Worm (Caenorhabditis elegans): Measurements from ENCODE around the gene snpc-3.4.

DNA sequence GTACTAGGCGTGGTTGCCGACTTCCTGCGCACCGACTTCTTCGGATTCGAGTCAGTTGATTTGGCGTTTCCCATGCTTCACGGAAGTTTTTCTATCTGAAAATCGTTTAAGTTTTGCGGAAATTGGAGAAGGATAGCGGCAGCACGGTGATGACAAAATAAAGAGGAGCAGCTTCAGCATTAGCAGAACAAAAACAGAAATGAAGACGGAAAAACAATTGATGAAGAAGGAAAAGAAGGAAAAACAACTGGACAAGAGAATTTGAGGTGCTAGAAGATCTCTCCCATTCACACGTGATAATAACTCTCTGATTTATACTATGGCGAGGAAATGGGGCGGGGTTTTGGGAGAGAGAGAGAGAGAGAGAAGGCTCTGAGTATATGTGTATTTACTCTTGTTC, 27.7 kb upstream of the snpc-3.4 start, which contains the start of gene glb-11:
- TF ChIP-seq ama-1 (optimal IDR thresholded peaks at IDR 0.05) (no peak), scrt-1 (GFP tag; IDR thresholded peaks at IDR 0.05) (no peak), sea-1 (GFP tag; conservative IDR thresholded peaks at IDR 0.05) (no peak), F13C5.2 (tag; optimal IDR thresholded peaks at IDR 0.05) (no peak), ceh-13 (GFP tag; optimal IDR thresholded peaks at IDR 0.05) (no peak), aly-1 (tag; optimal IDR thresholded peaks at IDR 0.05) (no peak), tbx-11 (GFP tag; IDR thresholded peaks at IDR 0.05) (no peak), hmg-4 (GFP tag; optimal IDR thresholded peaks at IDR 0.05) (no peak), flt-1 (GFP tag; IDR thresholded peaks at IDR 0.05) (no peak), ets-7 (tag; optimal IDR thresholded peaks at IDR 0.05) (no peak)

All from whole organism, early embryonic.